Worm (Caenorhabditis elegans) whole organism, L3 larva: Measurements from ENCODE around the gene fbxa-163.

Source experiments
- aly-2 ChIP-seq: fragments of 150-350 bp; optimal IDR thresholded peaks from 2 replicates; lab custom pipeline; 2014; ENCODE audit warnings: missing biosample characterization, missing genetic modification characterization
- nhr-11 ChIP-seq: fragments of 150-350 bp; optimal IDR thresholded peaks from 2 replicates; lab custom pipeline; 2014; ENCODE audit warnings: missing biosample characterization, missing genetic modification characterization
- nhr-237 ChIP-seq: fragments of 150-350 bp; optimal IDR thresholded peaks from 2 replicates; lab custom pipeline; 2014; ENCODE audit warnings: missing biosample characterization, missing genetic modification characterization
- nhr-76 ChIP-seq: fragments of 150-350 bp; sonication (generic microtip); optimal IDR thresholded peaks from 5 replicates; lab custom pipeline; 2014; ENCODE audit warnings: missing biosample characterization, missing genetic modification characterization
- nhr-77 ChIP-seq: fragments of 150-350 bp; optimal IDR thresholded peaks from 2 replicates; lab custom pipeline; 2014; ENCODE audit warnings: missing biosample characterization, missing genetic modification characterization
- sea-2 ChIP-seq: fragments of 150-350 bp; sonication (generic microtip); optimal IDR thresholded peaks from 4 replicates; lab custom pipeline; 2014; ENCODE audit warnings: missing biosample characterization, missing genetic modification reagents, missing genetic modification characterization
- snpc-4 ChIP-seq: fragments of 150-350 bp; optimal IDR thresholded peaks from 2 replicates; lab custom pipeline; 2014; ENCODE audit warnings: missing biosample characterization, missing genetic modification characterization

- TF ChIP-seq snpc-4 = no peak
- no peak for TF ChIP-seq nhr-11 (tag; lab: Kevin White, UChicago)
- no peak for TF ChIP-seq aly-2 (tag; lab: Kevin White, UChicago)
- no peak for TF ChIP-seq sea-2 (GFP tag; lab: Kevin White, UChicago)
- TF ChIP-seq nhr-76 (tag; lab: Kevin White, UChicago) = no peak
- no peak for TF ChIP-seq nhr-77 (tag; lab: Kevin White, UChicago)
- no peak for TF ChIP-seq nhr-237 (tag; lab: Kevin White, UChicago)
These were observed 38.2 kb upstream of the fbxa-163 start, which contains the start of gene fbxb-21 for ce11 chrII:1648768-1649167.
